Worm (Caenorhabditis elegans): ENCODE results near the gene C06A1.6.

Gene C06A1.6

DNA sequence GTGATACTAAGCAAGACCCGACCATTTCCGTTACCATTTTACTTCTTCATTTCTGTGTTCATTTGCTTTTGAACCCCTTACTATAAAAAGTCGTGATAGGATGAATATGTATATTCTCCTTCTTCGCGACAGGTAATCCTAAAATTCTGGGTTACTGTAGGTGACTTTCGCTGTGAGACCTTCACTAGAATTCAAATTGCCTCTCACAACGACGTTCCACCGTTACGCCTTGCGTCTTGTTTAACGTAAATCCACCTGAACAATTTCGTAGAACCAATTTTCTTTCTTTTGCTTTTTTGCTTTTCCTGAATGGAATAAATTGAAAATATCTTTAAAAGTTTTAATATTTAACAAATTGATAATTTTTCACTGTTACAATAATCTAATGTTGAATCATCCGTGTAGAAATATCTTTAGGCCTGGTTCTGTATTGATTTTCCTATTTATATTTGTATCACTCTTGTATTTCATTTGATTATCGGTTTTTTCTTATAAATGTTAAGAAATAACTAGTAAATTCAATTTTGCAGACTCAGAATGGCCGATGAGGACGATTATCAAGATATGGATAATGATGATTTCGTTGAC is 14.5 kb upstream of the C06A1.6 start, which contains the start of gene rpb-6:
Gene rpb-6 (plus strand): TSS at position 538 of the 588 bp plus-strand sequence.
- TF ChIP-seq nfya-1 (tag; optimal IDR thresholded peaks at IDR 0.05; ENCODE audit: borderline replicate concordance, insufficient read depth): no peak
- no peak for TF ChIP-seq let-607 (tag; optimal IDR thresholded peaks at IDR 0.05)
- TF ChIP-seq ztf-22 (GFP tag; optimal IDR thresholded peaks at IDR 0.05): no peak
- TF ChIP-seq lin-35 (GFP tag; optimal IDR thresholded peaks at IDR 0.05): no peak
- no peak for TF ChIP-seq rpc-1 (optimal IDR thresholded peaks at IDR 0.05)
- TF ChIP-seq rpc-1 (tag; optimal IDR thresholded peaks at IDR 0.05): no peak
- no peak for TF ChIP-seq F55B11.4 (tag; optimal IDR thresholded peaks at IDR 0.05; ENCODE audit: borderline replicate concordance, insufficient read depth)
- TF ChIP-seq hlh-26 (GFP tag; conservative IDR thresholded peaks at IDR 0.05): no peak
- TF ChIP-seq attf-3 (GFP tag; conservative IDR thresholded peaks at IDR 0.05): peak; percentile 92
- no peak for TF ChIP-seq lsy-27 (tag; optimal IDR thresholded peaks at IDR 0.05; ENCODE audit: borderline replicate concordance, insufficient read depth)
- TF ChIP-seq mes-4 (tag; optimal IDR thresholded peaks at IDR 0.05): no peak
- TF ChIP-seq K11D2.4 (GFP tag; IDR thresholded peaks at IDR 0.05): no peak
- no peak for TF ChIP-seq madf-3 (GFP tag; IDR thresholded peaks at IDR 0.05)
- no peak for TF ChIP-seq let-526 (GFP tag; IDR thresholded peaks at IDR 0.05)
- TF ChIP-seq cebp-2 (GFP tag; IDR thresholded peaks at IDR 0.05): no peak
- TF ChIP-seq atf-7 (tag; optimal IDR thresholded peaks at IDR 0.05): no peak
- TF ChIP-seq K12H6.12 (tag; optimal IDR thresholded peaks at IDR 0.05): no peak
- TF ChIP-seq efl-1 (GFP tag; optimal IDR thresholded peaks at IDR 0.05): peak; percentile 40
- TF ChIP-seq lir-1 (GFP tag; conservative IDR thresholded peaks at IDR 0.05): no peak
- peak; percentile 56 for TF ChIP-seq F33H1.4 (GFP tag; IDR thresholded peaks at IDR 0.05)
- TF ChIP-seq nfyb-1 (GFP tag; IDR thresholded peaks at IDR 0.05): no peak
- no peak for TF ChIP-seq chd-7 (tag; optimal IDR thresholded peaks at IDR 0.05)
- TF ChIP-seq aptf-2 (GFP tag; conservative IDR thresholded peaks at IDR 0.05): no peak
- TF ChIP-seq ceh-91 (GFP tag; IDR thresholded peaks at IDR 0.05): no peak
- TF ChIP-seq ztf-25 (GFP tag; IDR thresholded peaks at IDR 0.05): no peak
- TF ChIP-seq aptf-3 (GFP tag; IDR thresholded peaks at IDR 0.05): no peak
- no peak for TF ChIP-seq ceh-100 (GFP tag; IDR thresholded peaks at IDR 0.05)
- TF ChIP-seq lin-54 (GFP tag; optimal IDR thresholded peaks at IDR 0.05): peak; percentile 67
- TF ChIP-seq ztf-3 (GFP tag; optimal IDR thresholded peaks at IDR 0.05): no peak
- TF ChIP-seq hmg-1.2 (GFP tag; IDR thresholded peaks at IDR 0.05): no peak
- TF ChIP-seq mcd-1 (GFP tag; IDR thresholded peaks at IDR 0.05): no peak
- TF ChIP-seq ceh-79 (tag; optimal IDR thresholded peaks at IDR 0.05): no peak
- TF ChIP-seq sptf-2 (GFP tag; optimal IDR thresholded peaks at IDR 0.05): no peak
- TF ChIP-seq Y53G8AR.9 (GFP tag; conservative IDR thresholded peaks at IDR 0.05): no peak
- no peak for TF ChIP-seq sea-2 (GFP tag; IDR thresholded peaks at IDR 0.05)
- peak; percentile 66 for TF ChIP-seq lsl-1 (GFP tag; optimal IDR thresholded peaks at IDR 0.05)
- TF ChIP-seq lag-1 (GFP tag; IDR thresholded peaks at IDR 0.05): no peak
- no peak for TF ChIP-seq madf-8 (GFP tag; conservative IDR thresholded peaks at IDR 0.05)
- TF ChIP-seq egl-44 (GFP tag; IDR thresholded peaks at IDR 0.05): no peak
- TF ChIP-seq mel-28 (tag; optimal IDR thresholded peaks at IDR 0.05; ENCODE audit: borderline replicate concordance): no peak
- no peak for TF ChIP-seq nhr-120 (GFP tag; IDR thresholded peaks at IDR 0.05)
- no peak for TF ChIP-seq xnd-1 (tag; optimal IDR thresholded peaks at IDR 0.05)
- TF ChIP-seq nhr-80 (tag; optimal IDR thresholded peaks at IDR 0.05): no peak
- no peak for TF ChIP-seq unc-62 (GFP tag; optimal IDR thresholded peaks at IDR 0.05)
- no peak for TF ChIP-seq C17E4.6 (GFP tag; IDR thresholded peaks at IDR 0.05)
- TF ChIP-seq hlh-12 (tag; optimal IDR thresholded peaks at IDR 0.05): no peak
- no peak for TF ChIP-seq pbrm-1 (GFP tag; IDR thresholded peaks at IDR 0.05)
- peak; percentile 49; the same call in 1 of the 2 replicates for TF ChIP-seq madf-6 (GFP tag; IDR thresholded peaks at IDR 0.05)
- no peak for TF ChIP-seq T07F8.4 (tag; optimal IDR thresholded peaks at IDR 0.05)

Measured in whole organism, young adult.